Worm (Caenorhabditis elegans) whole organism, L4/young adult: ENCODE data around the gene ZK1251.3.

ENCODE experiments used
- W03F9.2 ChIP-seq: fragments of 150-350 bp; optimal IDR thresholded peaks from 2 replicates; lab custom pipeline; 2014; ENCODE audit warnings: missing biosample characterization, missing genetic modification characterization
- dao-5 ChIP-seq: sonication (generic microtip); optimal IDR thresholded peaks from 2 replicates; lab custom pipeline; 2016; ENCODE audit warnings: missing genotype, missing genetic modification characterization, moderate library complexity, missing compliant biosample characterization
- him-1 ChIP-seq: sonication (generic microtip); optimal IDR thresholded peaks from 2 replicates; lab custom pipeline; 2016; ENCODE audit warnings: missing genotype, missing genetic modification reagents, missing genetic modification characterization, missing compliant biosample characterization

- TF ChIP-seq W03F9.2 (tag; lab: Kevin White, UChicago) (no peak), him-1 (no peak), dao-5 (tag; lab: Kevin White, UChicago) (no peak)
Measured at ce11 chrIV:9699062-9699461, 15.6 kb downstream of the ZK1251.3 start.
